Worm (Caenorhabditis elegans) whole organism, L2 larva: Measurements from ENCODE around the gene F09C6.12.

ENCODE experiments used
- R02D3.7 ChIP-seq: fragments of 150-350 bp; optimal IDR thresholded peaks from 2 replicates; lab custom pipeline; 2014; ENCODE audit warnings: missing biosample characterization, missing genetic modification characterization
- ama-1 ChIP-seq: fragments of 150-350 bp; optimal IDR thresholded peaks from 2 replicates; lab custom pipeline; 2018; ENCODE audit warnings: inconsistent platforms
- dmd-4 ChIP-seq: sonication (generic microtip); optimal IDR thresholded peaks from 2 replicates; lab custom pipeline; 2017; ENCODE audit warnings: missing biosample characterization, missing genetic modification characterization
- egl-27 ChIP-seq: sonication (generic microtip); optimal IDR thresholded peaks from 3 replicates; lab custom pipeline; 2017; ENCODE audit warnings: missing biosample characterization, missing genetic modification reagents, missing genetic modification characterization
- nhr-10 ChIP-seq: sonication (generic microtip); optimal IDR thresholded peaks from 2 replicates; lab custom pipeline; 2017; ENCODE audit warnings: missing biosample characterization, missing genetic modification characterization
- nhr-6 ChIP-seq: fragments of 150-350 bp; optimal IDR thresholded peaks from 2 replicates; lab custom pipeline; 2014; ENCODE audit warnings: missing biosample characterization, missing genetic modification characterization
- nhr-77 ChIP-seq: fragments of 150-350 bp; optimal IDR thresholded peaks from 2 replicates; lab custom pipeline; 2014; ENCODE audit warnings: missing biosample characterization, missing genetic modification characterization
- unc-62 ChIP-seq: fragments of 150-350 bp; optimal IDR thresholded peaks from 2 replicates; lab custom pipeline; 2014; ENCODE audit warnings: missing biosample characterization, missing genetic modification reagents, missing genetic modification characterization
- ztf-4 ChIP-seq: fragments of 150-350 bp; optimal IDR thresholded peaks from 2 replicates; lab custom pipeline; 2014; ENCODE audit warnings: missing biosample characterization, missing genetic modification characterization

DNA sequence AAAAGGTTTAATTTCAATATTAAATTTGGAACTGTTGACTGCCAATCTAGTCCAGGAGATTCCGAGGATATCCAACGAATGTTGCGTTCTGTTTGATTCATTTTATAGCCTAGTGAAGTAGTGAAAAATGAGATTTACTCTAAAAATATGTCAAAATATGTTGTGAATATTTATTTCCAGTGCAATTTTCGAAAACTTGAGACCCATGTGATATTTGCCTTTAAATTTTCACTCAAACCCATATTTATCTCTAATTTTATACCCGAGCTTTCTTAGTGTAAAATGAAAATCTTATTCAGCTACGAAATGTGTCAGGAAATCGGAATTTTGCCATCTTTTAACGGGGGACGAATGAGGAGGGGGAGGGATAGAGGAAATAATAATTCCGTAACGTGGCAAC, 27.2 kb downstream of the F09C6.12 start, which contains the start of gene F09C6.16:
- TF ChIP-seq nhr-6 (tag; lab: Kevin White, UChicago) (no peak), R02D3.7 (no peak), dmd-4 (tag; lab: Kevin White, UChicago) (no peak), nhr-77 (tag; lab: Kevin White, UChicago) (no peak), ama-1 (lab: Kevin White, UChicago) (no peak), nhr-10 (tag; lab: Kevin White, UChicago) (no peak), egl-27 (tag; lab: Kevin White, UChicago) (no peak), unc-62 (GFP tag; lab: Kevin White, UChicago) (no peak), ztf-4 (tag; lab: Kevin White, UChicago) (no peak)
